Fruit fly (Drosophila melanogaster) Kc167 (cell line): ENCODE data around the gene Gss1.

Experiments used
- Myc ChIP-seq: fragments of >200 bp; optimal IDR thresholded peaks from 2 replicates; lab custom pipeline; 2017; ENCODE audit warnings: missing external identifiers
- Sin3A ChIP-seq: fragments of >200 bp; optimal IDR thresholded peaks from 2 replicates; lab custom pipeline; 2018; ENCODE audit warnings: missing external identifiers
- h ChIP-seq: fragments of >200 bp; optimal IDR thresholded peaks from 3 replicates; lab custom pipeline; 2018; ENCODE audit warnings: missing external identifiers
- psq ChIP-seq: fragments of >200 bp; optimal IDR thresholded peaks from 2 replicates; lab custom pipeline; 2017; ENCODE audit warnings: missing external identifiers
- ttk ChIP-seq: sonication (Bioruptor generic); optimal IDR thresholded peaks from 2 replicates; lab custom pipeline; 2017; ENCODE audit warnings: missing external identifiers

dm6 chrX:17877974-17878373, 11.4 kb upstream of the Gss1 start:
- TF ChIP-seq Myc (lab: Kevin White, UChicago) (no peak), h (lab: Kevin White, UChicago) (no peak), Sin3A (lab: Kevin White, UChicago) (no peak), ttk (lab: Kevin White, UChicago) (no peak), psq (lab: Kevin White, UChicago) (no peak)
